Worm (Caenorhabditis elegans): ENCODE results near the gene F40F8.12.
A peak's percentile ranks its signal among the peaks of the same experiment; 100 is the strongest.

DNA sequence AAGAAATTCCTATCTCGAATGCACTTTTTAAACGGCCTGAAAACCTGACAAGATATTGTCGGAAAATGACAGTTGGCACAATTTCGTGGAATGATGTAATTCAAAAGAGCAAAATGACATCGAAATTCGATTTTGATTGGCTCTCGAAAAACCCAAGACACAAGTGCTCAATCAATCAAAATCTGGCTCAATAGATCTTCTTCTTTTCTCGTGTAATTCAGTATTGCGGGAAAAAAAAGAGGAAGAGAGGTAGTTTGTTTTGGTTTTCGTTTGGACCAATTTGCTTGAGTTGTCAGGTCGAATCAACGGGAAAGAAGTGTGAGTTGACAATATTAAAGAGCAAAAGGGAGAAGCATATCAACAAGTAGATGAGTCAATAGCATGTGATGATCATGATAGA, 6.2 kb downstream of the F40F8.12 start:
- TF ChIP-seq nhr-2 (tag; optimal IDR thresholded peaks at IDR 0.05) (no peak), sptf-1 (tag; optimal IDR thresholded peaks at IDR 0.05) (no peak), nhr-76 (tag; optimal IDR thresholded peaks at IDR 0.05) (no peak), M03D4.4 (tag; optimal IDR thresholded peaks at IDR 0.05) (no peak), unc-120 (tag; optimal IDR thresholded peaks at IDR 0.05; ENCODE audit: poor library complexity, severe bottlenecking) (no peak), pha-4 (tag; optimal IDR thresholded peaks at IDR 0.05) (no peak), unc-62 (GFP tag; optimal IDR thresholded peaks at IDR 0.05) (peak; percentile 78), ztf-11 (tag; optimal IDR thresholded peaks at IDR 0.05) (no peak), ceh-43 (GFP tag; optimal IDR thresholded peaks at IDR 0.05) (no peak), lin-13 (tag; optimal IDR thresholded peaks at IDR 0.05) (no peak), ceh-83 (GFP tag; optimal IDR thresholded peaks at IDR 0.05) (no peak), mab-5 (tag; optimal IDR thresholded peaks at IDR 0.05) (no peak)

All from whole organism, mixed stage, embryonic.